Worm (Caenorhabditis elegans) whole organism, L2 larva: ENCODE results near the gene Y60A3A.21.

Experiments used
- ama-1 ChIP-seq: fragments of 150-350 bp; optimal IDR thresholded peaks from 2 replicates; lab custom pipeline; 2018; ENCODE audit warnings: inconsistent platforms
- ceh-82 ChIP-seq: fragments of 150-350 bp; optimal IDR thresholded peaks from 2 replicates; lab custom pipeline; 2014; ENCODE audit warnings: missing biosample characterization, missing genetic modification characterization
- egl-27 ChIP-seq: sonication (generic microtip); optimal IDR thresholded peaks from 3 replicates; lab custom pipeline; 2017; ENCODE audit warnings: missing biosample characterization, missing genetic modification reagents, missing genetic modification characterization
- elt-3 ChIP-seq: sonication (generic microtip); optimal IDR thresholded peaks from 2 replicates; lab custom pipeline; 2017; ENCODE audit warnings: missing biosample characterization, missing genetic modification characterization
- fos-1 ChIP-seq: fragments of 150-350 bp; optimal IDR thresholded peaks from 2 replicates; lab custom pipeline; 2014; ENCODE audit warnings: missing biosample characterization, missing genetic modification characterization
- lin-11 ChIP-seq: fragments of 150-350 bp; sonication (generic microtip); optimal IDR thresholded peaks from 2 replicates; lab custom pipeline; 2014; ENCODE audit warnings: missing biosample characterization, missing genetic modification characterization, inconsistent platforms, mixed read lengths
- lsy-2 ChIP-seq, 2 experiments: fragments of 150-350 bp in 1 of 2; sonication (generic microtip) in 1 of 2; optimal IDR thresholded peaks; 2 replicates each; lab custom pipeline; 2014 to 2017; ENCODE audit warnings: missing biosample characterization in 2 of 2, missing genetic modification characterization in 2 of 2
- snpc-4 ChIP-seq: fragments of 150-350 bp; optimal IDR thresholded peaks from 2 replicates; lab custom pipeline; 2014; ENCODE audit warnings: missing biosample characterization, missing genetic modification characterization

- no peak for TF ChIP-seq lin-11 (tag; lab: Kevin White, UChicago)
- no peak for TF ChIP-seq elt-3 (tag; lab: Kevin White, UChicago)
- no peak for TF ChIP-seq ama-1 (lab: Kevin White, UChicago)
- TF ChIP-seq fos-1: no peak
- TF ChIP-seq egl-27 (tag; lab: Kevin White, UChicago): no peak
- TF ChIP-seq snpc-4 (tag; lab: Kevin White, UChicago): no peak
- no peak for TF ChIP-seq lsy-2 (tag; optimal IDR thresholded peaks at IDR 0.05; lab: Kevin White, UChicago)
- no peak for TF ChIP-seq ceh-82
Observed at ce11 chrV:19961971-19962370, 49.8 kb upstream of the Y60A3A.21 start.
